Worm (Caenorhabditis elegans): ENCODE data around the gene F35E8.9.

Gene F35E8.9

ce11 chrV:15912677-15913076 is 4.7 kb downstream of the F35E8.9 start:
- TF ChIP-seq lsy-2 (tag; optimal IDR thresholded peaks at IDR 0.05) (no peak), skn-1 (tag; optimal IDR thresholded peaks at IDR 0.05) (no peak), nhr-11 (tag; optimal IDR thresholded peaks at IDR 0.05) (no peak), C04F5.9 (tag; optimal IDR thresholded peaks at IDR 0.05) (no peak), C16A3.4 (tag; optimal IDR thresholded peaks at IDR 0.05) (no peak), aha-1 (tag; optimal IDR thresholded peaks at IDR 0.05) (no peak), pag-3 (tag; optimal IDR thresholded peaks at IDR 0.05; ENCODE audit: borderline replicate concordance, insufficient read depth) (no peak), hlh-4 (tag; optimal IDR thresholded peaks at IDR 0.05) (no peak), swsn-7 (tag; optimal IDR thresholded peaks at IDR 0.05) (no peak), lin-39 (tag; optimal IDR thresholded peaks at IDR 0.05) (no peak), snpc-4 (tag; optimal IDR thresholded peaks at IDR 0.05) (no peak)

ce11 chrV:15911848-15912247 is 5.5 kb downstream of the F35E8.9 start, which contains the start of gene F35E8.6:
Gene F35E8.6 (plus strand): TSS chrV:15912148.
- TF ChIP-seq unc-98 (GFP tag; IDR thresholded peaks at IDR 0.05) (no peak), mab-9 (GFP tag; IDR thresholded peaks at IDR 0.05) (no peak), vab-15 (tag; optimal IDR thresholded peaks at IDR 0.05) (no peak), sup-37 (GFP tag; optimal IDR thresholded peaks at IDR 0.05) (no peak), fkh-10 (GFP tag; optimal IDR thresholded peaks at IDR 0.05) (no peak), ceh-8 (GFP tag; optimal IDR thresholded peaks at IDR 0.05) (no peak)

ce11 chrV:15905530-15905929 is 11.8 kb downstream of the F35E8.9 start, which contains the start of the genes F35E8.1 and F35E8.2:
Gene F35E8.1 (minus strand): TSS chrV:15905630.
Gene F35E8.2 (plus strand): TSS chrV:15905661.
- TF ChIP-seq elt-2 (tag; optimal IDR thresholded peaks at IDR 0.05) = peak; percentile 4

ce11 chrV:15900564-15900963 is 16.8 kb downstream of the F35E8.9 start:
- TF ChIP-seq rnt-1 (tag; optimal IDR thresholded peaks at IDR 0.05) (no peak), efl-1 (optimal IDR thresholded peaks at IDR 0.05) (no peak), efl-1 (GFP tag; optimal IDR thresholded peaks at IDR 0.05 in 1 of 2) (peak in 1 of 2 experiments; percentile 90), nhr-237 (tag; optimal IDR thresholded peaks at IDR 0.05) (no peak), dsc-1 (tag; optimal IDR thresholded peaks at IDR 0.05) (no peak)

ce11 chrV:15899696-15900095 is 17.7 kb downstream of the F35E8.9 start, which contains the start of gene T06C12.14:
Gene T06C12.14 (plus strand): TSS chrV:15899996.
- TF ChIP-seq aha-1 (tag; optimal IDR thresholded peaks at IDR 0.05) (no peak), efl-3 (GFP tag; optimal IDR thresholded peaks at IDR 0.05) (no peak), unc-86 (tag; optimal IDR thresholded peaks at IDR 0.05) (no peak), elt-3 (tag; optimal IDR thresholded peaks at IDR 0.05) (no peak), sptf-1 (tag; optimal IDR thresholded peaks at IDR 0.05) (no peak), fos-1 (tag; optimal IDR thresholded peaks at IDR 0.05) (no peak), elt-2 (tag; optimal IDR thresholded peaks at IDR 0.05) (no peak), nhr-237 (tag; optimal IDR thresholded peaks at IDR 0.05) (no peak), lin-13 (GFP tag; optimal IDR thresholded peaks at IDR 0.05) (no peak), vab-15 (tag; optimal IDR thresholded peaks at IDR 0.05) (no peak)

ce11 chrV:15897696-15898095 is 19.7 kb downstream of the F35E8.9 start, which contains the start of gene str-60:
Gene str-60 (plus strand): TSS chrV:15897996.
- no peak for TF ChIP-seq hpl-2 (GFP tag; optimal IDR thresholded peaks at IDR 0.05)

ce11 chrV:15896671-15897070 is 20.7 kb downstream of the F35E8.9 start, which contains the start of gene nhr-213:
Gene nhr-213 (minus strand): TSS chrV:15896771.
- TF ChIP-seq egl-13 (tag; optimal IDR thresholded peaks at IDR 0.05) = no peak
- TF ChIP-seq lin-15B (tag; optimal IDR thresholded peaks at IDR 0.05) = no peak
- TF ChIP-seq grh-1 (GFP tag; IDR thresholded peaks at IDR 0.05) = no peak
